Fruit fly (Drosophila melanogaster) whole organism, embryonic: Measurements from ENCODE around the gene CG12682.

Source experiments
- CG7786 ChIP-seq: fragments of 200-800 bp; sonication (Bioruptor generic); optimal IDR thresholded peaks from 2 replicates; lab custom pipeline; 2016; ENCODE audit warnings: missing biosample characterization, missing genetic modification characterization
- caup ChIP-seq: fragments of 200-800 bp; sonication (Bioruptor generic); optimal IDR thresholded peaks from 3 replicates; lab custom pipeline; 2017; ENCODE audit warnings: missing biosample characterization, mild to moderate bottlenecking, missing genetic modification characterization, moderate library complexity; ENCODE audit not compliant: severe bottlenecking
- jumu ChIP-seq: fragments of 200-800 bp; sonication (Bioruptor generic); optimal IDR thresholded peaks from 3 replicates; lab custom pipeline; 2016; ENCODE audit warnings: missing biosample characterization, missing genetic modification characterization
- stwl ChIP-seq: fragments of 200-800 bp; sonication (Bioruptor generic); optimal IDR thresholded peaks from 3 replicates; lab custom pipeline; 2018; ENCODE audit warnings: missing biosample characterization, mild to moderate bottlenecking, missing genetic modification characterization, moderate library complexity

DNA sequence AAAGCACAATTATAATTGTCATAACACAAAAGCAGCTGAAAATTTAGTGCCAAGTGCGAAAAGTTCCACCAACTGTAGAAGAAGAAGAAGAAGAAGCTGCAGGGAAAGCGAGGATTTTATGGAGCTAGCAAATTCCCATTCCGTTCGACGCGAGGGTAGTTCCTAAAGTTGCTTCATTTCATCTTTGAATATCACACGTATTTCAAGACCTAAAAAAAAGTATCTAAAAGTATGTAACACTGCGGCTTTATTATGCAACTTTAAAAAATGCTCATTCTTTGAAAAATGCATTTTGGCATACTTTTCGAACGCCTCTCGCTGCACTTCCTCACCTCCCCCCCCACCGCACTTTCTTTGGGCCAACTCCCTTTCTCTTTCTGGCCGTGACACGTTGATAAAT, 17.9 kb upstream of the CG12682 start:
- TF ChIP-seq jumu (GFP tag; lab: Kevin White, UChicago) (no peak), caup (no peak), stwl (tag; lab: Kevin White, UChicago) (no peak), CG7786 (GFP tag; lab: Kevin White, UChicago) (no peak)
